Worm (Caenorhabditis elegans) whole organism, L2 larva: ENCODE data around the gene col-163.

Experiments
- C34F6.9 ChIP-seq: fragments of 150-350 bp; optimal IDR thresholded peaks from 2 replicates; lab custom pipeline; 2014; ENCODE audit warnings: missing biosample characterization, missing genetic modification characterization
- F13H6.1 ChIP-seq: sonication (generic microtip); optimal IDR thresholded peaks from 2 replicates; lab custom pipeline; 2016; ENCODE audit warnings: missing genetic modification characterization, missing compliant biosample characterization
- R02D3.7 ChIP-seq: fragments of 150-350 bp; optimal IDR thresholded peaks from 2 replicates; lab custom pipeline; 2014; ENCODE audit warnings: missing biosample characterization, missing genetic modification characterization
- Y55F3AM.14 ChIP-seq: fragments of 200-800 bp; sonication (Bioruptor generic); optimal IDR thresholded peaks from 2 replicates; lab custom pipeline; 2018; ENCODE audit warnings: mild to moderate bottlenecking, missing genetic modification characterization, missing compliant biosample characterization
- ZK546.5 ChIP-seq: sonication (generic microtip); optimal IDR thresholded peaks from 2 replicates; lab custom pipeline; 2017; ENCODE audit warnings: missing biosample characterization, missing genetic modification characterization
- aly-2 ChIP-seq: fragments of 150-350 bp; optimal IDR thresholded peaks from 2 replicates; lab custom pipeline; 2014; ENCODE audit warnings: missing biosample characterization, missing genetic modification characterization
- ama-1 ChIP-seq: fragments of 150-350 bp; optimal IDR thresholded peaks from 2 replicates; lab custom pipeline; 2018; ENCODE audit warnings: inconsistent platforms
- ceh-82 ChIP-seq: fragments of 150-350 bp; optimal IDR thresholded peaks from 2 replicates; lab custom pipeline; 2014; ENCODE audit warnings: missing biosample characterization, missing genetic modification characterization
- dmd-4 ChIP-seq: sonication (generic microtip); optimal IDR thresholded peaks from 2 replicates; lab custom pipeline; 2017; ENCODE audit warnings: missing biosample characterization, missing genetic modification characterization
- elt-3 ChIP-seq: sonication (generic microtip); optimal IDR thresholded peaks from 2 replicates; lab custom pipeline; 2017; ENCODE audit warnings: missing biosample characterization, missing genetic modification characterization
- gmeb-1 ChIP-seq: fragments of 150-350 bp; optimal IDR thresholded peaks from 2 replicates; lab custom pipeline; 2014; ENCODE audit warnings: missing biosample characterization, missing genetic modification characterization
- lin-11 ChIP-seq: fragments of 150-350 bp; sonication (generic microtip); optimal IDR thresholded peaks from 2 replicates; lab custom pipeline; 2014; ENCODE audit warnings: missing biosample characterization, missing genetic modification characterization, inconsistent platforms, mixed read lengths
- lin-39 ChIP-seq: fragments of 150-350 bp; optimal IDR thresholded peaks from 2 replicates; lab custom pipeline; 2014; ENCODE audit warnings: missing biosample characterization, missing genetic modification reagents, missing genetic modification characterization
- lsy-2 ChIP-seq, 2 experiments: fragments of 150-350 bp in 1 of 2; sonication (generic microtip) in 1 of 2; optimal IDR thresholded peaks; 2 replicates each; lab custom pipeline; 2014 to 2017; ENCODE audit warnings: missing biosample characterization in 2 of 2, missing genetic modification characterization in 2 of 2
- mab-5 ChIP-seq: fragments of 150-350 bp; optimal IDR thresholded peaks from 2 replicates; lab custom pipeline; 2014; ENCODE audit warnings: missing biosample characterization, missing genetic modification characterization
- mbf-1 ChIP-seq: sonication (generic microtip); optimal IDR thresholded peaks from 2 replicates; lab custom pipeline; 2017; ENCODE audit warnings: missing biosample characterization, missing genetic modification characterization
- nhr-10 ChIP-seq: sonication (generic microtip); optimal IDR thresholded peaks from 2 replicates; lab custom pipeline; 2017; ENCODE audit warnings: missing biosample characterization, missing genetic modification characterization
- nhr-11 ChIP-seq: fragments of 150-350 bp; optimal IDR thresholded peaks from 2 replicates; lab custom pipeline; 2014; ENCODE audit warnings: missing biosample characterization, missing genetic modification characterization
- nhr-12 ChIP-seq: fragments of 150-350 bp; optimal IDR thresholded peaks from 2 replicates; lab custom pipeline; 2014; ENCODE audit warnings: missing biosample characterization, missing genetic modification characterization
- nhr-25 ChIP-seq: fragments of 150-350 bp; sonication (generic microtip); optimal IDR thresholded peaks from 3 replicates; lab custom pipeline; 2014; ENCODE audit warnings: missing biosample characterization, missing genetic modification characterization
- nhr-6 ChIP-seq: fragments of 150-350 bp; optimal IDR thresholded peaks from 2 replicates; lab custom pipeline; 2014; ENCODE audit warnings: missing biosample characterization, missing genetic modification characterization
- nhr-77 ChIP-seq: fragments of 150-350 bp; optimal IDR thresholded peaks from 2 replicates; lab custom pipeline; 2014; ENCODE audit warnings: missing biosample characterization, missing genetic modification characterization
- peb-1 ChIP-seq: fragments of 150-350 bp; optimal IDR thresholded peaks from 2 replicates; lab custom pipeline; 2014; ENCODE audit warnings: missing biosample characterization, missing genetic modification characterization
- skn-1 ChIP-seq: sonication (generic microtip); optimal IDR thresholded peaks from 2 replicates; lab custom pipeline; 2017; ENCODE audit warnings: missing biosample characterization, missing genetic modification characterization
- sma-3 ChIP-seq: sonication (generic microtip); optimal IDR thresholded peaks from 2 replicates; lab custom pipeline; 2016; ENCODE audit warnings: missing genetic modification reagents, missing genetic modification characterization, missing compliant biosample characterization
- sma-9 ChIP-seq, 2 experiments: fragments of 150-350 bp in 1 of 2; sonication (generic microtip) in 1 of 2; optimal IDR thresholded peaks; 2 replicates each; lab custom pipeline; 2014 to 2016; ENCODE audit warnings: missing genetic modification characterization in 2 of 2, mild to moderate bottlenecking in 1 of 2, missing biosample characterization in 1 of 2, missing compliant biosample characterization in 1 of 2, missing genetic modification reagents in 1 of 2, moderate library complexity in 1 of 2
- unc-39 ChIP-seq: fragments of 150-350 bp; optimal IDR thresholded peaks from 2 replicates; lab custom pipeline; 2014; ENCODE audit warnings: missing biosample characterization, missing genetic modification characterization
- unc-55 ChIP-seq: fragments of 150-350 bp; sonication (generic microtip); optimal IDR thresholded peaks from 3 replicates; lab custom pipeline; 2014; ENCODE audit warnings: missing biosample characterization, missing genetic modification reagents, missing genetic modification characterization
- unc-62 ChIP-seq: fragments of 150-350 bp; optimal IDR thresholded peaks from 2 replicates; lab custom pipeline; 2014; ENCODE audit warnings: missing biosample characterization, missing genetic modification reagents, missing genetic modification characterization
- ztf-1 ChIP-seq: fragments of 200-800 bp; sonication (Bioruptor generic); conservative IDR thresholded peaks from 2 replicates; pipeline ENCODE4 v1.3.6; 2022; ENCODE audit warnings: missing genetic modification characterization, missing compliant biosample characterization
- ztf-11 ChIP-seq: sonication (generic microtip); optimal IDR thresholded peaks from 2 replicates; lab custom pipeline; 2017; ENCODE audit warnings: missing biosample characterization, missing genetic modification characterization
- ztf-4 ChIP-seq: fragments of 150-350 bp; optimal IDR thresholded peaks from 2 replicates; lab custom pipeline; 2014; ENCODE audit warnings: missing biosample characterization, missing genetic modification characterization

col-163 gene

DNA sequence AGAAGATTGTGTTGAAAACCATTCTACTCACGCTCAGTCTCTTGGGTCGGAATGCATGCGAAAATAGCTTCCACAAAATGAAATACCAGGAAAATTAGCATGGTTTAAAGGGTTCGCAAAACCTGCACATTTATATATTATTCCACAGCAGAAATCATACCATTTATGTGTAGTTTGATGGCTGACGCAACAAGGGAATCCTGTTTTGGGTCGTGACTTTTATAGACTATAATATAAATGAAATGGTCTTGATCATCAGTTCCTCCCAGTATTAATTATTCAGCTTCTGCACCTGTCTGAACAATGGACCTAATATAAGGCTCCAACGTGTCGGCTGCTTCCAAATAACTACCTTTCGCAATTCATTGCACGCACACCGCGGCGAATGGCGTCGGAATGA lies 23.2 kb downstream of the col-163 start, which contains the start of gene F46B3.8:
F46B3.8 (minus strand) TSS at position 101 of the 400 bp plus-strand sequence.
- TF ChIP-seq sma-9 (GFP tag; optimal IDR thresholded peaks at IDR 0.05; lab: Kevin White, UChicago) = no peak
- no peak for TF ChIP-seq sma-9 (tag; optimal IDR thresholded peaks at IDR 0.05; lab: Kevin White, UChicago)
- no peak for TF ChIP-seq mab-5 (tag; lab: Kevin White, UChicago)
- no peak for TF ChIP-seq unc-39 (tag; lab: Kevin White, UChicago)
- no peak for TF ChIP-seq dmd-4
- no peak for TF ChIP-seq C34F6.9 (tag; lab: Kevin White, UChicago)
- TF ChIP-seq nhr-12 (tag; lab: Kevin White, UChicago) = no peak
- TF ChIP-seq nhr-25 = no peak
- no peak for TF ChIP-seq lsy-2 (tag; optimal IDR thresholded peaks at IDR 0.05; lab: Kevin White, UChicago)
- no peak for TF ChIP-seq aly-2
- TF ChIP-seq peb-1 (tag; lab: Kevin White, UChicago) = no peak
- TF ChIP-seq nhr-11 (tag; lab: Kevin White, UChicago) = no peak
- TF ChIP-seq ceh-82 (tag; lab: Kevin White, UChicago) = no peak
- no peak for TF ChIP-seq ztf-4 (tag; lab: Kevin White, UChicago)
- no peak for TF ChIP-seq ZK546.5 (tag; lab: Kevin White, UChicago)
- TF ChIP-seq nhr-6 = no peak
- no peak for TF ChIP-seq elt-3
- no peak for TF ChIP-seq unc-55 (GFP tag; lab: Kevin White, UChicago)
- TF ChIP-seq F13H6.1 (tag; lab: Kevin White, UChicago) = no peak
- TF ChIP-seq, all 48 proteins: peak for 0

ce11 chrV:20625260-20625659 lies 25.4 kb downstream of the col-163 start:
- TF ChIP-seq F13H6.1 (tag; lab: Kevin White, UChicago) = no peak
- no peak for TF ChIP-seq ZK546.5 (tag; lab: Kevin White, UChicago)
- no peak for TF ChIP-seq nhr-77
- no peak for TF ChIP-seq sma-3 (GFP tag; lab: Kevin White, UChicago)
- no peak for TF ChIP-seq nhr-6
- no peak for TF ChIP-seq ztf-11 (tag; lab: Kevin White, UChicago)
- no peak for TF ChIP-seq gmeb-1 (tag; lab: Kevin White, UChicago)
- TF ChIP-seq unc-39 (tag; lab: Kevin White, UChicago) = no peak
- no peak for TF ChIP-seq dmd-4
- TF ChIP-seq lin-11 = no peak
- no peak for TF ChIP-seq skn-1
- TF ChIP-seq nhr-12 (tag; lab: Kevin White, UChicago) = no peak
- TF ChIP-seq mab-5 (tag; lab: Kevin White, UChicago) = no peak
- TF ChIP-seq, all 48 proteins: peak for 0

- TF ChIP-seq Y55F3AM.14 (no peak), R02D3.7 (tag; lab: Kevin White, UChicago) (no peak), nhr-10 (tag; lab: Kevin White, UChicago) (no peak), ztf-1 (no peak), lsy-2 (tag; optimal IDR thresholded peaks at IDR 0.05; lab: Kevin White, UChicago) (no peak), mbf-1 (tag; lab: Kevin White, UChicago) (no peak), ama-1 (lab: Kevin White, UChicago) (no peak)
Measured at ce11 chrV:20626043-20626761, 26.3 kb downstream of the col-163 start, which contains the start of the genes F46B3.9 and srz-18. Gene F46B3.9, minus strand, starts transcription at chrV:20626143. Gene srz-18, plus strand, starts transcription at chrV:20626711.

DNA sequence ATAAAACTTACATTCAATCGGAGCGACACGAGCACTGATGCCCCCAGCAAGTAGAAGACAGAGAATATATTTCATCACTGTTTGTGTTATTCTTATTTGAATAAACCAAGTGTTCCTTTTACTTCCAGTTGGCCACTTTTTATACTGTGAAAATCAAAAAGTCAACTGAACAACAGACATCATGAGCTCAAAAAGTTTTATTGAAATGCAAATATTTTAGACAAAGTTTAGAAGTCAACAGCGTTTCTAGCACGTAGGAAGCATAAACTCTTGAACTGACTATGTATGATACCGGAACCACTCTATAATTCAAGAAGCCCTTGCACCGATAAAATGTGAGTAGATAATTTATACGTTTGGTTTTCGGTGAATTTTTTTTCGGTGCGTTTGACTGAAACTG lies 31.4 kb downstream of the col-163 start, which contains the start of gene F46B3.14:
F46B3.14 (minus strand) TSS at position 101 of the 400 bp plus-strand sequence.
- TF ChIP-seq unc-62 (no peak), lin-39 (tag; lab: Kevin White, UChicago) (no peak)

DNA sequence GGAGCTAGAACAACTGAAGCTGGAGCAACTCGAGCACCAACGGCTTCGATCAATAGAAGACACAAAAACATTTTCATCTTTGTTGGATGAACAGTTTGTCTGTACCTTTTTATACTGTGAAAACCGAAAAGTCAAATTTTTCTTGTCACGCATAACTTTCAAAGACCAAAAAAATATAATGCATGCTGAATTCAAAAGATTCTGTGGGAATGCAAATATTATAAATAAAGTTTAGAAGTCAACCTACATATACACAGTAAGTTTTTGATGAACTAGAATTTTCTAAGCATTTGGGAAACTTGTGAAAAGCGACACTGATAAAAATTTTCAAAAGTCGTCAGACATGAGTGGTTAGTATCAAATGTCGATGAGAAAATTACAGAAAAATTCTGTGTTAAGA lies 33.7 kb downstream of the col-163 start, which contains the start of gene F46B3.15:
F46B3.15 (minus strand) TSS at position 101 of the 400 bp plus-strand sequence.
- TF ChIP-seq nhr-6 = no peak
- no peak for TF ChIP-seq peb-1 (tag; lab: Kevin White, UChicago)
- TF ChIP-seq nhr-11 (tag; lab: Kevin White, UChicago) = no peak
- TF ChIP-seq mab-5 (tag; lab: Kevin White, UChicago) = no peak
- no peak for TF ChIP-seq unc-62
